Fruit fly (Drosophila melanogaster) whole organism, embryonic: ENCODE data around the gene Ada2a.
A peak's percentile ranks its signal among the peaks of the same experiment; 100 is the strongest.

ENCODE experiments used
- Ada2b ChIP-seq: fragments of 200-800 bp; sonication (Bioruptor generic); IDR thresholded peaks from 2 replicates; pipeline ENCODE4 v1.3.6; 2022; ENCODE audit warnings: missing biosample characterization, missing genetic modification characterization
- Aef1 ChIP-seq: fragments of 200-800 bp; sonication (Bioruptor generic); IDR thresholded peaks from 3 replicates; pipeline ENCODE4 v1.3.6; 2022; ENCODE audit warnings: missing biosample characterization, missing genetic modification characterization
- CG10462 ChIP-seq: fragments of 200-800 bp; sonication (Bioruptor generic); optimal IDR thresholded peaks from 2 replicates; lab custom pipeline; 2016; ENCODE audit warnings: missing biosample characterization, missing genetic modification characterization
- CG11398 ChIP-seq: fragments of 200-800 bp; sonication (Bioruptor generic); optimal IDR thresholded peaks from 2 replicates; lab custom pipeline; 2016; ENCODE audit warnings: missing biosample characterization, missing genetic modification characterization
- CG12155 ChIP-seq: fragments of 200-800 bp; sonication (Bioruptor generic); optimal IDR thresholded peaks from 3 replicates; lab custom pipeline; 2016; ENCODE audit warnings: missing biosample characterization, missing genetic modification characterization
- CG1233 ChIP-seq: fragments of 200-800 bp; sonication (Bioruptor generic); optimal IDR thresholded peaks from 4 replicates; lab custom pipeline; 2018; ENCODE audit warnings: missing biosample characterization, mild to moderate bottlenecking, missing genetic modification characterization
- CG12659 ChIP-seq: fragments of 200-800 bp; sonication (Bioruptor generic); optimal IDR thresholded peaks from 3 replicates; lab custom pipeline; 2017; ENCODE audit warnings: mild to moderate bottlenecking, missing biosample characterization, missing genetic modification reagents, missing genetic modification characterization
- CG15073 ChIP-seq: fragments of 200-800 bp; sonication (Bioruptor generic); optimal IDR thresholded peaks from 2 replicates; lab custom pipeline; 2016; ENCODE audit warnings: missing biosample characterization, missing genetic modification characterization
- CG15514 ChIP-seq: fragments of 200-800 bp; sonication (Bioruptor generic); optimal IDR thresholded peaks from 3 replicates; lab custom pipeline; 2017; ENCODE audit warnings: missing biosample characterization, missing genetic modification characterization, mild to moderate bottlenecking, moderate library complexity, missing genetic modification reagents
- CG17328 ChIP-seq: fragments of 200-800 bp; sonication (Bioruptor generic); IDR thresholded peaks from 2 replicates; pipeline ENCODE4 v1.3.6; 2022; ENCODE audit warnings: missing biosample characterization, missing genetic modification characterization
- CG1792 ChIP-seq: fragments of 200-800 bp; sonication (Bioruptor generic); optimal IDR thresholded peaks from 2 replicates; lab custom pipeline; 2016; ENCODE audit warnings: missing biosample characterization, missing genetic modification characterization
- CG31388 ChIP-seq: fragments of 200-800 bp; sonication (Bioruptor generic); optimal IDR thresholded peaks from 2 replicates; lab custom pipeline; 2016; ENCODE audit warnings: missing biosample characterization, missing genetic modification characterization
- CG33213 ChIP-seq: fragments of 200-800 bp; sonication (Bioruptor generic); optimal IDR thresholded peaks from 3 replicates; lab custom pipeline; 2016; ENCODE audit warnings: missing biosample characterization, missing genetic modification characterization
- CG4424 ChIP-seq: fragments of 200-800 bp; sonication (Bioruptor generic); optimal IDR thresholded peaks from 3 replicates; lab custom pipeline; 2016; ENCODE audit warnings: missing biosample characterization, missing genetic modification characterization
- CG6765 ChIP-seq: fragments of 200-800 bp; sonication (Bioruptor generic); optimal IDR thresholded peaks from 3 replicates; lab custom pipeline; 2017; ENCODE audit warnings: missing biosample characterization, mild to moderate bottlenecking, missing genetic modification characterization
- CG9609 ChIP-seq: fragments of 200-800 bp; sonication (Bioruptor generic); optimal IDR thresholded peaks from 3 replicates; lab custom pipeline; 2016; ENCODE audit warnings: missing biosample characterization, missing genetic modification characterization
- CHES-1-like ChIP-seq: fragments of 200-800 bp; sonication (Bioruptor generic); optimal IDR thresholded peaks from 2 replicates; lab custom pipeline; 2016; ENCODE audit warnings: missing biosample characterization, missing genetic modification characterization
- D19A ChIP-seq: fragments of 200-800 bp; optimal IDR thresholded peaks from 3 replicates; lab custom pipeline; 2019; ENCODE audit warnings: missing biosample characterization, mild to moderate bottlenecking, missing genetic modification characterization, moderate library complexity
- Dek ChIP-seq: fragments of 200-800 bp; sonication (Bioruptor generic); optimal IDR thresholded peaks from 3 replicates; lab custom pipeline; 2019; ENCODE audit warnings: missing biosample characterization, mild to moderate bottlenecking, missing genetic modification characterization, moderate library complexity
- Eip74EF ChIP-seq, 2 experiments: fragments of 200-800 bp in 1 of 2; fragments of >200 bp in 1 of 2; sonication (Bioruptor generic) in 1 of 2; optimal IDR thresholded peaks; 2 replicates each; lab custom pipeline; 2017 to 2019; ENCODE audit warnings: missing biosample characterization in 2 of 2, missing genetic modification characterization in 2 of 2, mild to moderate bottlenecking in 1 of 2, moderate library complexity in 1 of 2
- HmgD ChIP-seq: fragments of 200-800 bp; sonication (Bioruptor generic); optimal IDR thresholded peaks from 3 replicates; lab custom pipeline; 2016; ENCODE audit warnings: missing biosample characterization, missing genetic modification characterization
- MBD-R2 ChIP-seq: fragments of 200-800 bp; sonication (Bioruptor generic); IDR thresholded peaks from 2 replicates; pipeline ENCODE4 v1.3.6; 2022; ENCODE audit warnings: missing biosample characterization, missing genetic modification characterization
- MESR4 ChIP-seq: fragments of 200-800 bp; sonication (Bioruptor generic); optimal IDR thresholded peaks from 2 replicates; lab custom pipeline; 2018; ENCODE audit warnings: missing biosample characterization, mild to moderate bottlenecking, missing genetic modification characterization, moderate library complexity
- Mes4 ChIP-seq: fragments of 200-800 bp; sonication (Bioruptor generic); optimal IDR thresholded peaks from 2 replicates; lab custom pipeline; 2016; ENCODE audit warnings: missing biosample characterization, missing genetic modification characterization
- Neu2 ChIP-seq: fragments of 200-800 bp; sonication (Bioruptor generic); optimal IDR thresholded peaks from 3 replicates; lab custom pipeline; 2016; ENCODE audit warnings: missing biosample characterization, missing genetic modification characterization, borderline replicate concordance
- Nf-YB ChIP-seq: fragments of 200-800 bp; sonication (Bioruptor generic); optimal IDR thresholded peaks from 3 replicates; lab custom pipeline; 2019; ENCODE audit warnings: missing biosample characterization, mild to moderate bottlenecking, missing genetic modification characterization, moderate library complexity
- Spps ChIP-seq: fragments of 200-800 bp; sonication (Bioruptor generic); optimal IDR thresholded peaks from 2 replicates; lab custom pipeline; 2018; ENCODE audit warnings: missing biosample characterization, mild to moderate bottlenecking, missing genetic modification characterization
- amos ChIP-seq: fragments of 200-800 bp; sonication (Bioruptor generic); IDR thresholded peaks from 2 replicates; pipeline ENCODE4 v1.3.6; 2022; ENCODE audit warnings: missing biosample characterization, missing genetic modification characterization; ENCODE audit not compliant: partially characterized antibody
- ap ChIP-seq: fragments of 200-800 bp; sonication (Bioruptor generic); IDR thresholded peaks from 2 replicates; pipeline ENCODE4 v1.3.6; 2022; ENCODE audit warnings: missing biosample characterization, missing genetic modification characterization
- ara ChIP-seq: fragments of 200-800 bp; sonication (Bioruptor generic); IDR thresholded peaks from 2 replicates; pipeline ENCODE4 v1.3.6; 2022; ENCODE audit warnings: missing biosample characterization, missing genetic modification characterization
- cwo ChIP-seq: fragments of 200-800 bp; sonication (Bioruptor generic); optimal IDR thresholded peaks from 3 replicates; lab custom pipeline; 2017; ENCODE audit warnings: missing biosample characterization, missing genetic modification characterization, mild to moderate bottlenecking, moderate library complexity, missing genetic modification reagents
- dpn ChIP-seq, 2 experiments: fragments of 200-800 bp; sonication (Bioruptor generic); optimal IDR thresholded peaks; 3 replicates each; lab custom pipeline; 2016; ENCODE audit warnings: missing biosample characterization in 2 of 2, missing genetic modification characterization in 2 of 2
- fd102C ChIP-seq: fragments of 200-800 bp; sonication (Bioruptor generic); optimal IDR thresholded peaks from 2 replicates; lab custom pipeline; 2018; ENCODE audit warnings: missing biosample characterization, mild to moderate bottlenecking, missing genetic modification characterization, moderate library complexity
- gcm ChIP-seq: fragments of 200-800 bp; sonication (Bioruptor generic); optimal IDR thresholded peaks from 2 replicates; lab custom pipeline; 2019; ENCODE audit warnings: missing biosample characterization, mild to moderate bottlenecking, missing genetic modification characterization, moderate library complexity
- grau ChIP-seq: fragments of 200-800 bp; optimal IDR thresholded peaks from 3 replicates; lab custom pipeline; 2019; ENCODE audit warnings: missing biosample characterization, mild to moderate bottlenecking, missing genetic modification characterization, moderate library complexity
- lab ChIP-seq: fragments of 200-800 bp; sonication (Bioruptor generic); optimal IDR thresholded peaks from 3 replicates; lab custom pipeline; 2017; ENCODE audit warnings: missing biosample characterization, missing genetic modification characterization, mild to moderate bottlenecking, moderate library complexity, missing genetic modification reagents
- repo ChIP-seq: fragments of 200-800 bp; sonication (Bioruptor generic); optimal IDR thresholded peaks from 2 replicates; lab custom pipeline; 2016; ENCODE audit warnings: missing biosample characterization, missing genetic modification characterization
- sc ChIP-seq, 3 experiments: fragments of >200 bp in 2 of 3; fragments of 200-800 bp in 1 of 3; sonication (Bioruptor generic) in 1 of 3; optimal IDR thresholded peaks; 2 replicates in 2 of 3; 3 replicates in 1 of 3; lab custom pipeline; 2017; ENCODE audit warnings: mild to moderate bottlenecking in 1 of 3, missing biosample characterization in 1 of 3, missing genetic modification characterization in 1 of 3, missing genetic modification reagents in 1 of 3
- sens-2 ChIP-seq: fragments of 200-800 bp; sonication (Bioruptor generic); IDR thresholded peaks from 2 replicates; pipeline ENCODE4 v1.3.6; 2022; ENCODE audit warnings: missing biosample characterization, missing genetic modification characterization
- sima ChIP-seq: fragments of 200-800 bp; sonication (Bioruptor generic); optimal IDR thresholded peaks from 2 replicates; lab custom pipeline; 2016; ENCODE audit warnings: missing biosample characterization, missing genetic modification characterization
- slp2 ChIP-seq: fragments of 200-800 bp; sonication (Bioruptor generic); optimal IDR thresholded peaks from 2 replicates; lab custom pipeline; 2016; ENCODE audit warnings: missing biosample characterization, missing genetic modification characterization
- sna ChIP-seq: fragments of 200-800 bp; sonication (Bioruptor generic); IDR thresholded peaks from 2 replicates; pipeline ENCODE4 v1.3.6; 2022; ENCODE audit warnings: missing biosample characterization, missing genetic modification characterization; ENCODE audit not compliant: partially characterized antibody
- sob ChIP-seq: fragments of 200-800 bp; sonication (Bioruptor generic); IDR thresholded peaks from 2 replicates; pipeline ENCODE4 v1.3.6; 2022; ENCODE audit warnings: missing biosample characterization, missing genetic modification characterization
- stwl ChIP-seq: fragments of 200-800 bp; sonication (Bioruptor generic); optimal IDR thresholded peaks from 3 replicates; lab custom pipeline; 2018; ENCODE audit warnings: missing biosample characterization, mild to moderate bottlenecking, missing genetic modification characterization, moderate library complexity
- tin ChIP-seq: fragments of 200-800 bp; sonication (Bioruptor generic); optimal IDR thresholded peaks from 3 replicates; lab custom pipeline; 2016; ENCODE audit warnings: missing biosample characterization, missing genetic modification characterization
- tup ChIP-seq: fragments of 200-800 bp; sonication (Bioruptor generic); optimal IDR thresholded peaks from 2 replicates; lab custom pipeline; 2016; ENCODE audit warnings: missing biosample characterization, mild to moderate bottlenecking, missing genetic modification characterization, moderate library complexity
- usp ChIP-seq: fragments of >200 bp; optimal IDR thresholded peaks from 2 replicates; lab custom pipeline; 2017; ENCODE audit warnings: missing biosample characterization, missing genetic modification characterization
- wek ChIP-seq: fragments of 200-800 bp; sonication (Bioruptor generic); optimal IDR thresholded peaks from 3 replicates; lab custom pipeline; 2018; ENCODE audit warnings: missing biosample characterization, mild to moderate bottlenecking, missing genetic modification characterization, moderate library complexity
- zen ChIP-seq: fragments of 200-800 bp; sonication (Bioruptor generic); optimal IDR thresholded peaks from 3 replicates; lab custom pipeline; 2018; ENCODE audit warnings: missing biosample characterization, mild to moderate bottlenecking, missing genetic modification characterization, moderate library complexity

Ada2a gene

dm6 chr3R:18220211-18220749 lies 35.0 kb downstream of the Ada2a start, which contains the start of the genes CG7988 and CG7183 (continued):
- peak; percentile 56 for TF ChIP-seq MESR4 (GFP tag; lab: Kevin White, UChicago)
- TF ChIP-seq stwl (tag; lab: Kevin White, UChicago): peak; percentile 86
- TF ChIP-seq Nf-YB (GFP tag; lab: Kevin White, UChicago): peak; percentile 89
- no peak for TF ChIP-seq usp (GFP tag; lab: Kevin White, UChicago)
- TF ChIP-seq CG4424 (GFP tag; lab: Kevin White, UChicago): peak; percentile 98
- peak; percentile 97 for TF ChIP-seq CG12155 (GFP tag; lab: Kevin White, UChicago)
- peak; percentile 96 for TF ChIP-seq CG10462
- peak; percentile 31 for TF ChIP-seq HmgD (GFP tag; lab: Kevin White, UChicago)
- TF ChIP-seq sens-2: peak; percentile 93
- TF ChIP-seq CG1233 (GFP tag; lab: Kevin White, UChicago): peak; percentile 96
- peak; percentile 98 for TF ChIP-seq zen (tag; lab: Kevin White, UChicago)
- peak; percentile 85 for TF ChIP-seq CG15514 (GFP tag; lab: Kevin White, UChicago)
- peak; percentile 90 for TF ChIP-seq tup (GFP tag; lab: Kevin White, UChicago)
- TF ChIP-seq sima (GFP tag; lab: Kevin White, UChicago): peak; percentile 82
- TF ChIP-seq sna (GFP tag; lab: Robert Waterston, UW): no peak
- TF ChIP-seq CG11398 (GFP tag; lab: Kevin White, UChicago): peak; percentile 84
- peak; percentile 90 for TF ChIP-seq cwo
- TF ChIP-seq Dek: peak; percentile 98
- peak; percentile 88 for TF ChIP-seq repo (GFP tag; lab: Kevin White, UChicago)
- peak; percentile 98 for TF ChIP-seq Spps (tag; lab: Kevin White, UChicago)
- TF ChIP-seq D19A (tag; lab: Kevin White, UChicago): peak; percentile 95
- peak; percentile 95 for TF ChIP-seq fd102C (GFP tag; lab: Kevin White, UChicago)
- TF ChIP-seq Mes4: peak; percentile 87
- TF ChIP-seq tin (GFP tag; lab: Kevin White, UChicago): peak; percentile 97
- peak; percentile 99 for TF ChIP-seq CG17328 (GFP tag; lab: Robert Waterston, UW)
- TF ChIP-seq slp2: peak; percentile 86
- TF ChIP-seq amos (GFP tag; lab: Robert Waterston, UW): no peak
- peak; percentile 98 for TF ChIP-seq ara (GFP tag; lab: Robert Waterston, UW)
- TF ChIP-seq CG12659 (GFP tag; lab: Kevin White, UChicago): peak; percentile 98
- TF ChIP-seq CG6765 (GFP tag; lab: Kevin White, UChicago): peak; percentile 87
- TF ChIP-seq sob (GFP tag; lab: Robert Waterston, UW): peak; percentile 99
- TF ChIP-seq MBD-R2 (GFP tag; lab: Robert Waterston, UW): peak; percentile 99
- peak; percentile 68 for TF ChIP-seq wek (GFP tag; lab: Kevin White, UChicago)
- peak; percentile 98 for TF ChIP-seq Ada2b (GFP tag; lab: Robert Waterston, UW)
- peak; percentile 92 for TF ChIP-seq CG31388 (GFP tag; lab: Kevin White, UChicago)
- TF ChIP-seq Neu2 (GFP tag; lab: Kevin White, UChicago): peak; percentile 66
- TF ChIP-seq Eip74EF (GFP tag; optimal IDR thresholded peaks at IDR 0.05; lab: Kevin White, UChicago): peak in 1 of 2 experiments; percentile 97
- no peak for TF ChIP-seq sc (optimal IDR thresholded peaks at IDR 0.05; lab: Kevin White, UChicago)
- TF ChIP-seq sc (GFP tag; optimal IDR thresholded peaks at IDR 0.05; lab: Kevin White, UChicago): peak; percentile 97
- TF ChIP-seq CG33213 (GFP tag; lab: Kevin White, UChicago): peak; percentile 81
- TF ChIP-seq gcm (GFP tag; lab: Kevin White, UChicago): peak; percentile 99
- TF ChIP-seq lab (GFP tag; lab: Kevin White, UChicago): peak; percentile 96
- TF ChIP-seq grau: peak; percentile 98
- peak; percentile 93 for TF ChIP-seq CHES-1-like (GFP tag; lab: Kevin White, UChicago)
- peak; percentile 96 to 99 for TF ChIP-seq dpn (GFP tag; optimal IDR thresholded peaks at IDR 0.05; lab: Kevin White, UChicago)
- peak; percentile 97 for TF ChIP-seq Aef1 (GFP tag; lab: Robert Waterston, UW)
- TF ChIP-seq CG1792 (GFP tag; lab: Kevin White, UChicago): peak; percentile 76
- peak; percentile 98 for TF ChIP-seq ap (GFP tag; lab: Robert Waterston, UW)
- peak; percentile 92 for TF ChIP-seq CG9609 (GFP tag; lab: Kevin White, UChicago)
- peak; percentile 82 for TF ChIP-seq CG15073 (GFP tag; lab: Kevin White, UChicago)
